Worm (Caenorhabditis elegans): ENCODE data around the gene R05D3.9.
A peak's percentile ranks its signal among the peaks of the same experiment; 100 is the strongest.

R05D3.9 gene

DNA sequence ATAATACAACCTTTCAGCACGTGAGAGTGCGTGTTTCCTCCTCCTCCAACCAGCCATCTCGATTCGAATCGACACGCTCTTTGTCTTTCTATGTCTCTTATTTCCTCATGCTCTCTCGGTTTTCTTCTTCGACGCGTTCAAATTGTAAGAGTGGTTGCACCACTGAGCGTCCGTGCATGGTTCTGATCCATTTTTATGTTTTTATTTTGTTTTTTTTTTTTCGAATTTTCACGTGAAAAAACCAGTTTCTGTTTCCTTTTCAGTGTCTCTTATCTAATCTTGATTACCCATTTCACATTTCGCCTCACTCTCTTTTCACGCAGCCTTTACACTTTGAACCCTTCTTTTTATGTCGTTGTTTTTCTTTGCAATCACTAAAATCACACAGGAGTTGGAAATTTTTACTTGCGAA, 2.3 kb upstream of the R05D3.9 start:
- no peak for TF ChIP-seq nhr-10 (tag; optimal IDR thresholded peaks at IDR 0.05)
- no peak for TF ChIP-seq egl-27 (tag; optimal IDR thresholded peaks at IDR 0.05)
- no peak for TF ChIP-seq ztf-4 (tag; optimal IDR thresholded peaks at IDR 0.05)
- peak; percentile 68 for TF ChIP-seq C34F6.9 (tag; optimal IDR thresholded peaks at IDR 0.05)
- no peak for TF ChIP-seq elt-3 (tag; optimal IDR thresholded peaks at IDR 0.05)
- TF ChIP-seq zag-1 (tag; optimal IDR thresholded peaks at IDR 0.05) = no peak
- no peak for TF ChIP-seq ZK546.5 (tag; optimal IDR thresholded peaks at IDR 0.05)
- no peak for TF ChIP-seq nhr-23 (tag; optimal IDR thresholded peaks at IDR 0.05)
- no peak for TF ChIP-seq ztf-11 (tag; optimal IDR thresholded peaks at IDR 0.05)
- no peak for TF ChIP-seq mab-5 (tag; optimal IDR thresholded peaks at IDR 0.05)
- no peak for TF ChIP-seq sem-4 (tag; optimal IDR thresholded peaks at IDR 0.05)
- TF ChIP-seq nhr-12 (tag; optimal IDR thresholded peaks at IDR 0.05) = no peak
- no peak for TF ChIP-seq ama-1 (optimal IDR thresholded peaks at IDR 0.05)
- peak; percentile 50 for TF ChIP-seq nhr-129 (tag; optimal IDR thresholded peaks at IDR 0.05)
- TF ChIP-seq crh-2 (tag; optimal IDR thresholded peaks at IDR 0.05) = peak; percentile 39
- no peak for TF ChIP-seq mbf-1 (tag; optimal IDR thresholded peaks at IDR 0.05)
- TF ChIP-seq skn-1 (tag; optimal IDR thresholded peaks at IDR 0.05) = no peak
- TF ChIP-seq snpc-4 (tag; optimal IDR thresholded peaks at IDR 0.05) = no peak
- TF ChIP-seq blmp-1 (tag; optimal IDR thresholded peaks at IDR 0.05; ENCODE audit: insufficient read depth) = peak; percentile 52
- TF ChIP-seq nhr-25 (tag; optimal IDR thresholded peaks at IDR 0.05) = peak; percentile 53
- TF ChIP-seq sma-9 (GFP tag; optimal IDR thresholded peaks at IDR 0.05) = no peak
- no peak for TF ChIP-seq sma-9 (tag; optimal IDR thresholded peaks at IDR 0.05)
- TF ChIP-seq aly-2 (tag; optimal IDR thresholded peaks at IDR 0.05) = no peak
- no peak for TF ChIP-seq unc-39 (tag; optimal IDR thresholded peaks at IDR 0.05)
- no peak for TF ChIP-seq ceh-16 (tag; optimal IDR thresholded peaks at IDR 0.05)
- no peak for TF ChIP-seq elt-1 (tag; optimal IDR thresholded peaks at IDR 0.05)
- TF ChIP-seq lin-13 (GFP tag; optimal IDR thresholded peaks at IDR 0.05) = no peak
- TF ChIP-seq nhr-77 (tag; optimal IDR thresholded peaks at IDR 0.05) = no peak
- TF ChIP-seq Y55F3AM.14 (GFP tag; optimal IDR thresholded peaks at IDR 0.05) = peak; percentile 39
- peak; percentile 2 for TF ChIP-seq unc-55 (GFP tag; optimal IDR thresholded peaks at IDR 0.05)
- no peak for TF ChIP-seq lin-39 (tag; optimal IDR thresholded peaks at IDR 0.05)
- no peak for TF ChIP-seq dmd-4 (tag; optimal IDR thresholded peaks at IDR 0.05)
- no peak for TF ChIP-seq R02D3.7 (tag; optimal IDR thresholded peaks at IDR 0.05)
- peak in 1 of 2 experiments; percentile 17 for TF ChIP-seq mdl-1 (tag; optimal IDR thresholded peaks at IDR 0.05)
- TF ChIP-seq fos-1 (tag; optimal IDR thresholded peaks at IDR 0.05) = peak; percentile 46
- peak; percentile 54 for TF ChIP-seq F13H6.1 (tag; optimal IDR thresholded peaks at IDR 0.05)
- TF ChIP-seq nhr-21 (tag; optimal IDR thresholded peaks at IDR 0.05) = peak; percentile 53
- peak in 1 of 2 experiments; percentile 63 for TF ChIP-seq lsy-2 (tag; optimal IDR thresholded peaks at IDR 0.05)
- no peak for TF ChIP-seq ceh-82 (tag; optimal IDR thresholded peaks at IDR 0.05)
- no peak for TF ChIP-seq ztf-1 (GFP tag; conservative IDR thresholded peaks at IDR 0.05)
- peak; percentile 2 for TF ChIP-seq sma-3 (GFP tag; optimal IDR thresholded peaks at IDR 0.05)

DNA sequence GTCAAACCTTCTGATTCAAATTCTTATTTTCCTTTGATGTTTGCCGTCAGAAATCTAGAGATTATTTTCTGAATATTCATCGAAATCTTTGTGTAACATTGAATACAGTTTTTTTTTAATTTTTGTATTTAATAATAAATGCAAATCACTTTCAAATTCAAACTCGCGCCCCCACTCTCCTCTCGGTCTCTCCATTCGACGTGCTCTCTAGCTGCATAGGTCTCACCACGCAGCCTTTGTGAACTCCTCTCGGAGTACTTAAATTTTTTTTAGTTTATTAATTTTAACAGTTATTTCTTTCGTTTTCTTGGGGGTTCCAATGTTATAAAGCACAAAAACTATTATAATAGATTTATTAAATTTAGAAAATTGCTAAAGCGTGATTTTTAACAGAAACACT, 1.7 kb upstream of the R05D3.9 start:
- no peak for TF ChIP-seq unc-62 (GFP tag; optimal IDR thresholded peaks at IDR 0.05)
- TF ChIP-seq nhr-25 (tag; optimal IDR thresholded peaks at IDR 0.05) = no peak
- TF ChIP-seq mbf-1 (tag; optimal IDR thresholded peaks at IDR 0.05) = no peak
- TF ChIP-seq nhr-6 (tag; optimal IDR thresholded peaks at IDR 0.05) = no peak
- no peak for TF ChIP-seq F13H6.1 (tag; optimal IDR thresholded peaks at IDR 0.05)
- no peak for TF ChIP-seq nhr-23 (tag; optimal IDR thresholded peaks at IDR 0.05)
- TF ChIP-seq C34F6.9 (tag; optimal IDR thresholded peaks at IDR 0.05) = no peak
- peak; percentile 16 for TF ChIP-seq unc-55 (GFP tag; optimal IDR thresholded peaks at IDR 0.05)

DNA sequence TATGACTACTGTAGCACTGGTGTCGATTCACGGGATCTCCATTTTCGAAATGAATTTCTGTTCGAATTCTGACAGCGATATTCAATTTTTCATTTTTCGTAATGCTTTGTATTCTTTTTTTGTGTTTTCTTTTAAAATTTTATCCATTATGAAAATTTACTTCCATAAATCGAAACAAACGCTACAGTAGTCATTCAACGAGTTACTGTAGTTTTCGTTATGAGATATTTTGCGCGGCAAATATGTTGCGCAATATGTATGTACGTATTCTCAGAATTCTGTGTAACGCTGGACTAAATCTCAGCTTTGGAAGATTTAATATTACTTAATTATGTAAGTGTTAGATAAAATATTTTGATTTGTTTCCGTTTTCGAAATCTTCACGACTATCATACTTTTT, 653 bp upstream of the R05D3.9 start:
- TF ChIP-seq nhr-21 (tag; optimal IDR thresholded peaks at IDR 0.05) = no peak
- no peak for TF ChIP-seq crh-2 (tag; optimal IDR thresholded peaks at IDR 0.05)
- no peak for TF ChIP-seq nhr-237 (tag; optimal IDR thresholded peaks at IDR 0.05)
- TF ChIP-seq ZK546.5 (tag; optimal IDR thresholded peaks at IDR 0.05) = no peak
- no peak for TF ChIP-seq lsy-2 (tag; optimal IDR thresholded peaks at IDR 0.05)
- no peak for TF ChIP-seq nhr-10 (tag; optimal IDR thresholded peaks at IDR 0.05)
- TF ChIP-seq lin-13 (GFP tag; optimal IDR thresholded peaks at IDR 0.05) = no peak
- TF ChIP-seq ama-1 (optimal IDR thresholded peaks at IDR 0.05) = no peak
- no peak for TF ChIP-seq elt-1 (tag; optimal IDR thresholded peaks at IDR 0.05)
- TF ChIP-seq snpc-4 (tag; optimal IDR thresholded peaks at IDR 0.05) = no peak
- no peak for TF ChIP-seq sma-9 (GFP tag; optimal IDR thresholded peaks at IDR 0.05)
- TF ChIP-seq sma-9 (tag; optimal IDR thresholded peaks at IDR 0.05) = no peak
- no peak for TF ChIP-seq ztf-4 (tag; optimal IDR thresholded peaks at IDR 0.05)
- TF ChIP-seq ztf-11 (tag; optimal IDR thresholded peaks at IDR 0.05) = no peak
- TF ChIP-seq lin-39 (tag; optimal IDR thresholded peaks at IDR 0.05) = no peak
- no peak for TF ChIP-seq skn-1 (tag; optimal IDR thresholded peaks at IDR 0.05)
- no peak for TF ChIP-seq nhr-129 (tag; optimal IDR thresholded peaks at IDR 0.05)
- TF ChIP-seq Y55F3AM.14 (GFP tag; optimal IDR thresholded peaks at IDR 0.05) = no peak
- TF ChIP-seq egl-27 (tag; optimal IDR thresholded peaks at IDR 0.05) = no peak
